Worm (Caenorhabditis elegans) whole organism, young adult: Measurements from ENCODE around the gene aqp-3.

Source experiments
- D2030.7 ChIP-seq: fragments of 200-800 bp; sonication (Bioruptor generic); IDR thresholded peaks from 2 replicates; pipeline ENCODE4 v1.3.6; 2022; ENCODE audit warnings: missing genetic modification reagents, missing genetic modification characterization, missing compliant biosample characterization
- F10E7.11 ChIP-seq: sonication (generic microtip); optimal IDR thresholded peaks from 2 replicates; lab custom pipeline; 2017; ENCODE audit warnings: mild to moderate bottlenecking, missing genetic modification characterization, moderate library complexity, missing compliant biosample characterization
- F22D6.2 ChIP-seq: sonication (generic microtip); optimal IDR thresholded peaks from 2 replicates; lab custom pipeline; 2016; ENCODE audit warnings: mild to moderate bottlenecking, missing genetic modification characterization, missing compliant biosample characterization
- F23B12.7 ChIP-seq: sonication (generic microtip); optimal IDR thresholded peaks from 2 replicates; lab custom pipeline; 2017; ENCODE audit warnings: missing genetic modification characterization, mild to moderate bottlenecking, missing compliant biosample characterization, antibody characterized with exemption, moderate library complexity; ENCODE audit not compliant: insufficient read depth
- F33H1.4 ChIP-seq: fragments of 200-800 bp; sonication (Bioruptor generic); IDR thresholded peaks from 2 replicates; pipeline ENCODE4 v1.3.6; 2022; ENCODE audit warnings: missing genetic modification reagents, missing genetic modification characterization, missing compliant biosample characterization
- F52B5.7 ChIP-seq: sonication (generic microtip); optimal IDR thresholded peaks from 2 replicates; lab custom pipeline; 2016; ENCODE audit warnings: mild to moderate bottlenecking, missing genetic modification characterization, missing compliant biosample characterization
- F57C9.4 ChIP-seq: sonication (generic microtip); optimal IDR thresholded peaks from 2 replicates; lab custom pipeline; 2017; ENCODE audit warnings: mild to moderate bottlenecking, missing genetic modification characterization, missing compliant biosample characterization
- K12H6.12 ChIP-seq: fragments of 200-800 bp; sonication (Bioruptor generic); optimal IDR thresholded peaks from 2 replicates; lab custom pipeline; 2018; ENCODE audit warnings: mild to moderate bottlenecking, missing genetic modification characterization, missing compliant biosample characterization
- T07F8.4 ChIP-seq: sonication (generic microtip); optimal IDR thresholded peaks from 2 replicates; lab custom pipeline; 2016; ENCODE audit warnings: mild to moderate bottlenecking, missing genetic modification characterization, moderate library complexity, missing compliant biosample characterization
- Y53G8AR.9 ChIP-seq: fragments of 200-800 bp; sonication (Bioruptor generic); conservative IDR thresholded peaks from 2 replicates; pipeline ENCODE4 v1.3.6; 2022; ENCODE audit warnings: missing genetic modification reagents, missing genetic modification characterization, missing compliant biosample characterization
- Y95B8A.8 ChIP-seq: fragments of 200-800 bp; sonication (Bioruptor generic); IDR thresholded peaks from 2 replicates; pipeline ENCODE4 v1.3.6; 2022; ENCODE audit warnings: missing genetic modification reagents, missing genetic modification characterization, missing compliant biosample characterization
- attf-3 ChIP-seq: fragments of 200-800 bp; sonication (Bioruptor generic); conservative IDR thresholded peaks from 2 replicates; pipeline ENCODE4 v1.3.6; 2022; ENCODE audit warnings: missing genetic modification reagents, missing genetic modification characterization, missing compliant biosample characterization
- bed-1 ChIP-seq: fragments of 200-800 bp; sonication (Bioruptor generic); IDR thresholded peaks from 2 replicates; pipeline ENCODE4 v1.3.6; 2022; ENCODE audit warnings: missing genetic modification reagents, missing genetic modification characterization, missing compliant biosample characterization
- bed-2 ChIP-seq: fragments of 200-800 bp; sonication (Bioruptor generic); IDR thresholded peaks from 2 replicates; pipeline ENCODE4 v1.3.6; 2022; ENCODE audit warnings: missing genetic modification reagents, missing genetic modification characterization, missing compliant biosample characterization
- ccch-3 ChIP-seq: fragments of 200-800 bp; sonication (Bioruptor generic); optimal IDR thresholded peaks from 2 replicates; lab custom pipeline; 2018; ENCODE audit warnings: mild to moderate bottlenecking, missing genetic modification characterization, missing compliant biosample characterization
- ceh-100 ChIP-seq: fragments of 200-800 bp; sonication (Bioruptor generic); IDR thresholded peaks from 2 replicates; pipeline ENCODE4 v1.3.6; 2022; ENCODE audit warnings: missing genetic modification reagents, missing genetic modification characterization, missing compliant biosample characterization
- ceh-79 ChIP-seq: sonication (generic microtip); optimal IDR thresholded peaks from 2 replicates; lab custom pipeline; 2017; ENCODE audit warnings: mild to moderate bottlenecking, missing genetic modification characterization, missing compliant biosample characterization
- ceh-91 ChIP-seq: fragments of 200-800 bp; sonication (Bioruptor generic); IDR thresholded peaks from 2 replicates; pipeline ENCODE4 v1.3.6; 2022; ENCODE audit warnings: missing genetic modification reagents, missing genetic modification characterization, missing compliant biosample characterization
- chd-7 ChIP-seq: sonication (generic microtip); optimal IDR thresholded peaks from 2 replicates; lab custom pipeline; 2016; ENCODE audit warnings: mild to moderate bottlenecking, missing genetic modification characterization, moderate library complexity, missing compliant biosample characterization
- efl-1 ChIP-seq: fragments of 150-350 bp; optimal IDR thresholded peaks from 2 replicates; lab custom pipeline; 2014; ENCODE audit warnings: missing biosample characterization, missing genetic modification reagents, missing genetic modification characterization
- ets-4 ChIP-seq: fragments of 200-800 bp; sonication (Bioruptor generic); optimal IDR thresholded peaks from 2 replicates; lab custom pipeline; 2018; ENCODE audit warnings: mild to moderate bottlenecking, missing genetic modification characterization, missing compliant biosample characterization
- hlh-12 ChIP-seq: sonication (generic microtip); optimal IDR thresholded peaks from 2 replicates; lab custom pipeline; 2016; ENCODE audit warnings: missing genetic modification characterization, missing compliant biosample characterization
- hmg-1.2 ChIP-seq: fragments of 200-800 bp; sonication (Bioruptor generic); IDR thresholded peaks from 2 replicates; pipeline ENCODE4 v1.3.6; 2022; ENCODE audit warnings: missing genetic modification reagents, missing genetic modification characterization, missing compliant biosample characterization
- hsf-1 ChIP-seq: fragments of 200-800 bp; sonication (Bioruptor generic); IDR thresholded peaks from 2 replicates; pipeline ENCODE4 v1.3.6; 2022; ENCODE audit warnings: missing genetic modification reagents, missing genetic modification characterization, missing compliant biosample characterization
- let-526 ChIP-seq: fragments of 200-800 bp; sonication (Bioruptor generic); IDR thresholded peaks from 2 replicates; pipeline ENCODE4 v1.3.6; 2022; ENCODE audit warnings: missing genetic modification reagents, missing genetic modification characterization, missing compliant biosample characterization
- lin-40 ChIP-seq: sonication (generic microtip); optimal IDR thresholded peaks from 2 replicates; lab custom pipeline; 2016; ENCODE audit warnings: missing genetic modification characterization, mild to moderate bottlenecking, missing compliant biosample characterization, missing genotype, missing genetic modification reagents
- madf-8 ChIP-seq: fragments of 200-800 bp; sonication (Bioruptor generic); conservative IDR thresholded peaks from 2 replicates; pipeline ENCODE4 v1.3.6; 2022; ENCODE audit warnings: missing genetic modification reagents, missing genetic modification characterization, missing compliant biosample characterization
- mel-28 ChIP-seq: sonication (generic microtip); optimal IDR thresholded peaks from 2 replicates; lab custom pipeline; 2016; ENCODE audit warnings: borderline replicate concordance, mild to moderate bottlenecking, missing genetic modification characterization, missing compliant biosample characterization
- mes-4 ChIP-seq: sonication (generic microtip); optimal IDR thresholded peaks from 2 replicates; lab custom pipeline; 2016; ENCODE audit warnings: missing genotype, missing genetic modification characterization, missing compliant biosample characterization
- mxl-1 ChIP-seq: sonication (generic microtip); optimal IDR thresholded peaks from 2 replicates; lab custom pipeline; 2016; ENCODE audit warnings: missing genetic modification characterization, missing compliant biosample characterization
- nfya-1 ChIP-seq: sonication (generic microtip); optimal IDR thresholded peaks from 2 replicates; lab custom pipeline; 2017; ENCODE audit warnings: antibody characterized with exemption, missing compliant biosample characterization, missing genetic modification characterization, borderline replicate concordance; ENCODE audit not compliant: insufficient read depth
- nhr-179 ChIP-seq: sonication (generic microtip); optimal IDR thresholded peaks from 2 replicates; lab custom pipeline; 2016; ENCODE audit warnings: mild to moderate bottlenecking, missing genetic modification characterization, missing compliant biosample characterization
- nhr-27 ChIP-seq: fragments of 200-800 bp; sonication (Bioruptor generic); optimal IDR thresholded peaks from 2 replicates; lab custom pipeline; 2018; ENCODE audit warnings: mild to moderate bottlenecking, missing genetic modification characterization, moderate library complexity, missing compliant biosample characterization
- nhr-80 ChIP-seq: sonication (generic microtip); optimal IDR thresholded peaks from 2 replicates; lab custom pipeline; 2016; ENCODE audit warnings: missing genetic modification characterization, missing compliant biosample characterization
- pha-4 ChIP-seq: fragments of 150-350 bp; sonication (generic microtip); optimal IDR thresholded peaks from 2 replicates; lab custom pipeline; 2014; ENCODE audit warnings: missing biosample characterization, missing genetic modification reagents, missing genetic modification characterization
- rcor-1 ChIP-seq: fragments of 200-800 bp; sonication (Bioruptor generic); IDR thresholded peaks from 2 replicates; pipeline ENCODE4 v1.3.6; 2022; ENCODE audit warnings: missing genetic modification reagents, missing genetic modification characterization, missing compliant biosample characterization
- snpc-3.4 ChIP-seq: sonication (generic microtip); optimal IDR thresholded peaks from 2 replicates; lab custom pipeline; 2017; ENCODE audit warnings: missing genetic modification characterization, mild to moderate bottlenecking, missing compliant biosample characterization, antibody characterized with exemption, moderate library complexity, missing genotype, missing genetic modification reagents
- snpc-4 ChIP-seq, 5 experiments: fragments of 150-350 bp in 1 of 5; sonication (generic microtip) in 4 of 5; optimal IDR thresholded peaks; 2 replicates each; lab custom pipeline; 2014 to 2018; ENCODE audit warnings: missing genetic modification characterization in 5 of 5, missing biosample characterization in 3 of 5, antibody characterized with exemption in 2 of 5, mild to moderate bottlenecking in 2 of 5, missing compliant biosample characterization in 2 of 5, missing genotype in 2 of 5, moderate library complexity in 2 of 5, missing genetic modification reagents in 1 of 5
- tlf-1 ChIP-seq: fragments of 200-800 bp; sonication (Bioruptor generic); optimal IDR thresholded peaks from 2 replicates; lab custom pipeline; 2018; ENCODE audit warnings: mild to moderate bottlenecking, missing genetic modification characterization, missing compliant biosample characterization
- xnd-1 ChIP-seq: sonication (generic microtip); optimal IDR thresholded peaks from 2 replicates; lab custom pipeline; 2016; ENCODE audit warnings: missing genotype, missing genetic modification reagents, missing genetic modification characterization, missing compliant biosample characterization
- zfh-2 ChIP-seq: fragments of 200-800 bp; sonication (Bioruptor generic); conservative IDR thresholded peaks from 2 replicates; pipeline ENCODE4 v1.3.6; 2022; ENCODE audit warnings: missing genetic modification reagents, missing genetic modification characterization, missing compliant biosample characterization
- ztf-22 ChIP-seq: fragments of 200-800 bp; sonication (Bioruptor generic); optimal IDR thresholded peaks from 2 replicates; lab custom pipeline; 2018; ENCODE audit warnings: mild to moderate bottlenecking, missing genetic modification characterization, moderate library complexity, missing compliant biosample characterization
- ztf-25 ChIP-seq: fragments of 200-800 bp; sonication (Bioruptor generic); IDR thresholded peaks from 2 replicates; pipeline ENCODE4 v1.3.6; 2022; ENCODE audit warnings: missing genetic modification reagents, missing genetic modification characterization, missing compliant biosample characterization
- ztf-3 ChIP-seq: fragments of 200-800 bp; sonication (Bioruptor generic); optimal IDR thresholded peaks from 2 replicates; lab custom pipeline; 2018; ENCODE audit warnings: mild to moderate bottlenecking, missing genetic modification characterization, missing compliant biosample characterization

aqp-3 gene

DNA sequence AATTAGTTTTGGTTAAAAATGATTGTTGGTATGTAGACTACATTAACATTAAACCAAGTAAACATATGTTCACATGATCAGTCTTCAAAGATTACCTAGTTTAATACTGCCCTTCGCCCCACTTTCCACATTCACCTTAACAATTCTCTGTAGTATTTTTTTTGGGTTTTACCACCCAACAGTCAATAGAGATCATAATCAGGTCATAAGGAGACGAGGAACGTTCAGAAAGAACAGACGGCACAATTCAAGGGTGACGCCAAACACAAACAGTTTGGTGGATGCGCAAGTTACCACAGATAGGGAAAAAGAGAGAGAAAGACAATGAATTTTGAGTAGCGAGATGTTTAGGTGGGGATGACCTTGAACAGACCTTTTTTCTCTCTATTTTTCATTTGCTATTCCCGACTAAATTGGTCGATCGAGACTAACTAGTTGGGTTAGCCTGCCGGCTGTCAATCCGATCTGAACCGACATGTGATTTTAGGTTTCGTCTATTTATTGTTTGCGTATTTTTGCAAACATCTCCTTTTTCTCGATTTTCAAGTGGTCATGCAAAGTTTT lies 5.5 kb upstream of the aqp-3 start (continued):
- TF ChIP-seq F23B12.7 (tag; lab: Kevin White, UChicago) (no peak), ceh-79 (tag; lab: Kevin White, UChicago) (no peak), tlf-1 (GFP tag; lab: Kevin White, UChicago) (no peak), mxl-1 (tag; lab: Kevin White, UChicago) (no peak), let-526 (GFP tag; lab: Robert Waterston, UW) (no peak), F52B5.7 (tag; lab: Kevin White, UChicago) (no peak), rcor-1 (GFP tag; lab: Robert Waterston, UW) (no peak), ztf-25 (GFP tag; lab: Robert Waterston, UW) (no peak), mes-4 (no peak), zfh-2 (no peak), pha-4 (tag; lab: Kevin White, UChicago) (peak; percentile 56), hmg-1.2 (GFP tag; lab: Robert Waterston, UW) (no peak), lin-40 (tag; lab: Kevin White, UChicago) (no peak), efl-1 (GFP tag; lab: Kevin White, UChicago) (no peak)
- TF ChIP-seq, all 124 proteins: peak for 4

DNA sequence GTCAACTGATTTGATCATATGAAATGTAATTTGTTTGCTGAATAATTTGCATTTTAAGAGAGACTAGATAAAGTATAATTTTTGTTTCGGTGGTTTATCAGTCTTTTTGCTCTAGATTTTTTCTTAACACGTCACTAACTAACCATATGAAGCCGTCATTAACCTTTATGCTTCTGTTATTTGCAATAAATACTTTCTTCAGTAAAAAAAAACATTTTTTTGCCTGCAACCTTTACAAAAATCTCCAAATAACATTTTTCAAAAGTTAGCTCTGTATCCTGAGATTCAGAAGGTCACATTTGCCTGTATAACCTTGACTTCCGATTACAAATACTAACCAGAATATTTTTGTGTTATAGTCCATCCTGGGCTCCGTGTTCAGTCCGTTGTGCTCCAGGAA lies 4.5 kb upstream of the aqp-3 start:
- TF ChIP-seq ztf-3 (GFP tag; lab: Kevin White, UChicago), result no peak
- TF ChIP-seq nhr-27, result no peak
- no peak for TF ChIP-seq efl-1 (GFP tag; lab: Kevin White, UChicago)
- TF ChIP-seq bed-2 (GFP tag; lab: Robert Waterston, UW), result no peak
- no peak for TF ChIP-seq rcor-1 (GFP tag; lab: Robert Waterston, UW)
- no peak for TF ChIP-seq F33H1.4 (GFP tag; lab: Robert Waterston, UW)
- TF ChIP-seq hsf-1, result no peak
- TF ChIP-seq snpc-3.4 (tag; lab: Kevin White, UChicago), result no peak
- no peak for TF ChIP-seq ztf-25 (GFP tag; lab: Robert Waterston, UW)
- TF ChIP-seq Y95B8A.8 (GFP tag; lab: Robert Waterston, UW), result no peak
- no peak for TF ChIP-seq F57C9.4
- TF ChIP-seq bed-1 (GFP tag; lab: Robert Waterston, UW), result no peak
- TF ChIP-seq nhr-179 (tag; lab: Kevin White, UChicago), result no peak
- TF ChIP-seq madf-8 (GFP tag; lab: Robert Waterston, UW), result no peak
- no peak for TF ChIP-seq D2030.7 (GFP tag; lab: Robert Waterston, UW)
- TF ChIP-seq lin-40 (tag; lab: Kevin White, UChicago), result no peak

DNA sequence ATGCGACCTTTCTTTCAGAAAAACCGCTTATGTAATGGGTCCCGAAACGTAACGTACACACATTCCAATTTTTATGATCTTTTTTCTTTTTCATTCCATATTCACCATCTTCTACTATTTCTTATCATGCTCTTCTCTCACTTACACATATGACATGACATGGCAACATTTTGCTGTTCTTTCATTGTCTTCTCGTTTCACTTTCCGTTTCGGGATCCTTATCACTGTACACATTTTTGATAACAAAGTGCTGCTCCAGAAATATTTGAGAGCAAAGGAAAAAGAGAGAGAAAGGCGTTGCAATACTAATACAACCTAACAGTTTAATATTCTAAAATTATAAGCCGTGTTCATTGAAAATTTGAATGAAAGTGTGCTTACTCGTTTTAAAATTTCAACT lies 4.1 kb upstream of the aqp-3 start:
- TF ChIP-seq mel-28 (tag; lab: Kevin White, UChicago), result no peak
- no peak for TF ChIP-seq Y53G8AR.9
- TF ChIP-seq nfya-1, result no peak
- no peak for TF ChIP-seq hlh-12 (tag; lab: Kevin White, UChicago)
- no peak for TF ChIP-seq ceh-100 (GFP tag; lab: Robert Waterston, UW)
- TF ChIP-seq ets-4, result peak; percentile 77
- TF ChIP-seq F23B12.7 (tag; lab: Kevin White, UChicago), result no peak
- no peak for TF ChIP-seq T07F8.4 (tag; lab: Kevin White, UChicago)
- TF ChIP-seq nhr-80, result peak; percentile 97
- TF ChIP-seq attf-3 (GFP tag; lab: Robert Waterston, UW), result no peak
- peak; percentile 45 for TF ChIP-seq ztf-22
- no peak for TF ChIP-seq ceh-91 (GFP tag; lab: Robert Waterston, UW)
- TF ChIP-seq F57C9.4, result no peak
- TF ChIP-seq ceh-79 (tag; lab: Kevin White, UChicago), result no peak
- no peak for TF ChIP-seq ccch-3 (GFP tag; lab: Kevin White, UChicago)
- no peak for TF ChIP-seq chd-7 (tag; lab: Kevin White, UChicago)
- no peak for TF ChIP-seq F10E7.11
- TF ChIP-seq snpc-4 (GFP tag; optimal IDR thresholded peaks at IDR 0.05; lab: Kevin White, UChicago), result no peak
- TF ChIP-seq snpc-4 (tag; optimal IDR thresholded peaks at IDR 0.05; lab: Kevin White, UChicago), result no peak
- TF ChIP-seq ztf-25 (GFP tag; lab: Robert Waterston, UW), result no peak
- TF ChIP-seq K12H6.12 (tag; lab: Kevin White, UChicago), result no peak
- no peak for TF ChIP-seq xnd-1
- TF ChIP-seq F22D6.2 (tag; lab: Kevin White, UChicago), result no peak
